Worm (Caenorhabditis elegans) whole organism, early embryonic: Measurements from ENCODE around the gene C08A9.3.

ENCODE experiments used
- F13C5.2 ChIP-seq: sonication (generic microtip); optimal IDR thresholded peaks from 2 replicates; lab custom pipeline; 2017; ENCODE audit warnings: mild to moderate bottlenecking, missing genetic modification characterization, inconsistent platforms, missing compliant biosample characterization
- flt-1 ChIP-seq: fragments of 200-800 bp; sonication (Bioruptor generic); IDR thresholded peaks from 2 replicates; pipeline ENCODE4 v1.3.6; 2022; ENCODE audit warnings: missing genetic modification characterization, missing compliant biosample characterization
- hmbx-1 ChIP-seq: sonication (generic microtip); optimal IDR thresholded peaks from 2 replicates; lab custom pipeline; 2016; ENCODE audit warnings: mild to moderate bottlenecking, missing genetic modification characterization, missing compliant biosample characterization
- hmg-4 ChIP-seq: fragments of 200-800 bp; sonication (Bioruptor generic); optimal IDR thresholded peaks from 2 replicates; lab custom pipeline; 2018; ENCODE audit warnings: mild to moderate bottlenecking, missing genetic modification characterization, missing compliant biosample characterization
- pes-1 ChIP-seq: fragments of 200-800 bp; sonication (Bioruptor generic); IDR thresholded peaks from 2 replicates; pipeline ENCODE4 v1.3.6; 2022; ENCODE audit warnings: missing genetic modification reagents, missing genetic modification characterization, missing compliant biosample characterization
- tra-4 ChIP-seq: sonication (generic microtip); optimal IDR thresholded peaks from 2 replicates; lab custom pipeline; 2017; ENCODE audit warnings: missing genetic modification characterization, missing compliant biosample characterization

DNA sequence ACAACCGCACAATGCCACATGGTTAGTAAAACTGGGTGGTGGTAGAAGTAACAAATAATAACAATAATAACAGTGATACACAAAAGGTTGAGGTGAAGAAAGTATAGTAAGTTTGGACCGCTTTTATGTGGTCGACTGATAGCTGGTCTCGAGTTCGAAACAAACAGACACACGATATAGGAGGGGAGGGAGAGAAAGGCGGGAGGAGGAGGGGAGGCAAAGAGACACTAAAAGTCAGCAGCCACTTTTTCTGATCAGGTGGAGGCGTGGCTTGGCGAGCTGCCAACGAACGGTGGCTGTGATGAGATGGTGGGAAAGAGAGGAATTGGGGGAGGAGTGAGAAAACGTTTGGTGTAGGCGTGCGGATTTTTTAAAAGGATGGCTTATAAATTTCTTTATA is 34.8 kb downstream of the C08A9.3 start:
- TF ChIP-seq hmbx-1 (tag; lab: Kevin White, UChicago) = no peak
- TF ChIP-seq hmg-4 (GFP tag; lab: Kevin White, UChicago) = no peak
- no peak for TF ChIP-seq pes-1
- TF ChIP-seq tra-4 (tag; lab: Kevin White, UChicago) = no peak
- no peak for TF ChIP-seq flt-1
- no peak for TF ChIP-seq F13C5.2 (tag; lab: Kevin White, UChicago)
